Fruit fly (Drosophila melanogaster): ENCODE measurements around the gene CG16749.

CG16749 gene

dm6 chr3R:9350561-9351379, 19.1 kb upstream of the CG16749 start (continued):
- TF ChIP-seq CG6792 (GFP tag; optimal IDR thresholded peaks at IDR 0.05): no peak
- TF ChIP-seq CG7368 (GFP tag; optimal IDR thresholded peaks at IDR 0.05): no peak
- TF ChIP-seq CG11294 (GFP tag; IDR thresholded peaks at IDR 0.05): no peak
- no peak for TF ChIP-seq topi (GFP tag; optimal IDR thresholded peaks at IDR 0.05)

- peak; percentile 14 for TF ChIP-seq CG3919 (GFP tag; optimal IDR thresholded peaks at IDR 0.05)
- peak; percentile 10 for TF ChIP-seq spab (GFP tag; optimal IDR thresholded peaks at IDR 0.05)
- TF ChIP-seq CG11762 (GFP tag; optimal IDR thresholded peaks at IDR 0.05; ENCODE audit: insufficient read depth): no peak
- TF ChIP-seq cyc (GFP tag; optimal IDR thresholded peaks at IDR 0.05): peak; percentile 25
- peak; percentile 74 for TF ChIP-seq svp (GFP tag)
- TF ChIP-seq CG4318 (GFP tag; optimal IDR thresholded peaks at IDR 0.05): no peak
- TF ChIP-seq Hr4 (GFP tag; optimal IDR thresholded peaks at IDR 0.05): no peak
- peak; percentile 40 for TF ChIP-seq CG6808 (GFP tag; optimal IDR thresholded peaks at IDR 0.05)
- no peak for TF ChIP-seq CG6163 (GFP tag; IDR thresholded peaks at IDR 0.05)
- TF ChIP-seq Eip78C (GFP tag): peak; percentile 69
- TF ChIP-seq lz (GFP tag; optimal IDR thresholded peaks at IDR 0.05): peak; percentile 22
- peak; percentile 27 for TF ChIP-seq vri (GFP tag; optimal IDR thresholded peaks at IDR 0.05)
- TF ChIP-seq Hr39 (GFP tag; optimal IDR thresholded peaks at IDR 0.05): peak; percentile 33
- peak; percentile 30 for TF ChIP-seq esn (GFP tag; optimal IDR thresholded peaks at IDR 0.05)
- TF ChIP-seq fkh (GFP tag; optimal IDR thresholded peaks at IDR 0.05): peak; percentile 44
- peak; percentile 8 for TF ChIP-seq Eip75B (GFP tag; optimal IDR thresholded peaks at IDR 0.05)
- no peak for TF ChIP-seq pdm3 (GFP tag; optimal IDR thresholded peaks at IDR 0.05)
- no peak for TF ChIP-seq CG11294 (GFP tag; IDR thresholded peaks at IDR 0.05)
- no peak for TF ChIP-seq CG8119 (GFP tag; IDR thresholded peaks at IDR 0.05)
- peak; percentile 18 for TF ChIP-seq topi (GFP tag; optimal IDR thresholded peaks at IDR 0.05)
- TF ChIP-seq Ets21C (GFP tag; optimal IDR thresholded peaks at IDR 0.05): no peak
- TF ChIP-seq CG31627 (GFP tag; optimal IDR thresholded peaks at IDR 0.05): peak; percentile 33
- no peak for TF ChIP-seq Gug (GFP tag; IDR thresholded peaks at IDR 0.05)
- peak; percentile 14 for TF ChIP-seq CG10669 (GFP tag; optimal IDR thresholded peaks at IDR 0.05)
- TF ChIP-seq Sox14 (GFP tag; optimal IDR thresholded peaks at IDR 0.05): peak; percentile 6
- no peak for TF ChIP-seq CG15336 (GFP tag; IDR thresholded peaks at IDR 0.05)
- no peak for TF ChIP-seq CG6276 (GFP tag; optimal IDR thresholded peaks at IDR 0.05)
- peak; percentile 3 for TF ChIP-seq CG10631 (GFP tag; optimal IDR thresholded peaks at IDR 0.05)
- TF ChIP-seq CG6792 (GFP tag; optimal IDR thresholded peaks at IDR 0.05): peak; percentile 20
- peak; percentile 7 for TF ChIP-seq Ets96B (tag; optimal IDR thresholded peaks at IDR 0.05)
- TF ChIP-seq Blimp-1 (GFP tag; optimal IDR thresholded peaks at IDR 0.05): no peak
- TF ChIP-seq Smox (GFP tag; optimal IDR thresholded peaks at IDR 0.05): no peak
- no peak for TF ChIP-seq CG6854 (GFP tag; optimal IDR thresholded peaks at IDR 0.05)
- TF ChIP-seq Sox15 (GFP tag; optimal IDR thresholded peaks at IDR 0.05): no peak
Measured at dm6 chr3R:9349267-9349820, 17.7 kb upstream of the CG16749 start.

- TF ChIP-seq CG11762 (GFP tag; optimal IDR thresholded peaks at IDR 0.05; ENCODE audit: insufficient read depth) (no peak), Sox15 (GFP tag; optimal IDR thresholded peaks at IDR 0.05) (no peak), CG15336 (GFP tag; IDR thresholded peaks at IDR 0.05) (no peak; the same call in 1 of the 2 replicates), Hr39 (GFP tag; optimal IDR thresholded peaks at IDR 0.05) (no peak), CG8119 (GFP tag; IDR thresholded peaks at IDR 0.05) (0 out of 3 replicates have a peak, but pooled peaks have one; percentile 11), Gug (GFP tag; IDR thresholded peaks at IDR 0.05) (no peak), vri (GFP tag; optimal IDR thresholded peaks at IDR 0.05) (no peak), pdm3 (GFP tag; optimal IDR thresholded peaks at IDR 0.05) (no peak), dac (GFP tag; optimal IDR thresholded peaks at IDR 0.05) (no peak), fd85E (GFP tag; optimal IDR thresholded peaks at IDR 0.05) (no peak), CG32006 (GFP tag; optimal IDR thresholded peaks at IDR 0.05) (no peak), dsx (GFP tag; optimal IDR thresholded peaks at IDR 0.05; ENCODE audit: poor library complexity, severe bottlenecking) (peak; percentile 11), esn (GFP tag; optimal IDR thresholded peaks at IDR 0.05) (no peak), svp (GFP tag) (peak; percentile 47), Blimp-1 (GFP tag; optimal IDR thresholded peaks at IDR 0.05) (peak; percentile 88), topi (GFP tag; optimal IDR thresholded peaks at IDR 0.05) (no peak), CG8632 (GFP tag; optimal IDR thresholded peaks at IDR 0.05) (no peak), OdsH (GFP tag; optimal IDR thresholded peaks at IDR 0.05) (no peak), lz (GFP tag; optimal IDR thresholded peaks at IDR 0.05) (no peak), CG10669 (GFP tag; optimal IDR thresholded peaks at IDR 0.05) (no peak), CG7368 (GFP tag; optimal IDR thresholded peaks at IDR 0.05) (no peak), Sox102F (GFP tag; optimal IDR thresholded peaks at IDR 0.05) (no peak), net (GFP tag; optimal IDR thresholded peaks at IDR 0.05) (no peak), Ets96B (tag; optimal IDR thresholded peaks at IDR 0.05) (no peak), Eip75B (GFP tag; optimal IDR thresholded peaks at IDR 0.05) (no peak), Hr38 (GFP tag; optimal IDR thresholded peaks at IDR 0.05) (no peak), Ets21C (GFP tag; optimal IDR thresholded peaks at IDR 0.05) (no peak)
Measured at dm6 chr3R:9348379-9348721, 16.7 kb upstream of the CG16749 start.

Measured in whole organism, prepupa.